Fruit fly (Drosophila melanogaster) whole organism, prepupa: ENCODE measurements around the gene CG42819.

Experiments
- Blimp-1 ChIP-seq: fragments of 200-800 bp; sonication (Bioruptor generic); optimal IDR thresholded peaks from 3 replicates; lab custom pipeline; 2017; ENCODE audit warnings: missing biosample characterization, missing genetic modification characterization, mild to moderate bottlenecking, moderate library complexity, missing genetic modification reagents
- CG10631 ChIP-seq: fragments of 200-800 bp; sonication (Bioruptor generic); optimal IDR thresholded peaks from 2 replicates; lab custom pipeline; 2016; ENCODE audit warnings: missing biosample characterization, missing genetic modification characterization
- CG10669 ChIP-seq: fragments of 200-800 bp; sonication (Bioruptor generic); optimal IDR thresholded peaks from 3 replicates; lab custom pipeline; 2018; ENCODE audit warnings: missing biosample characterization, mild to moderate bottlenecking, missing genetic modification characterization, moderate library complexity
- CG11294 ChIP-seq: fragments of 200-800 bp; sonication (Bioruptor generic); IDR thresholded peaks from 2 replicates; pipeline ENCODE4 v1.3.6; 2022; ENCODE audit warnings: missing biosample characterization, missing genetic modification characterization
- CG11762 ChIP-seq: fragments of 200-800 bp; sonication (Bioruptor generic); optimal IDR thresholded peaks from 3 replicates; lab custom pipeline; 2016; ENCODE audit warnings: missing biosample characterization, missing genetic modification characterization; ENCODE audit not compliant: insufficient read depth
- CG11902 ChIP-seq: fragments of 200-800 bp; sonication (Bioruptor generic); optimal IDR thresholded peaks from 3 replicates; lab custom pipeline; 2016; ENCODE audit warnings: missing biosample characterization, missing genetic modification characterization
- CG1621 ChIP-seq: fragments of 200-800 bp; sonication (Bioruptor generic); optimal IDR thresholded peaks from 3 replicates; lab custom pipeline; 2018; ENCODE audit warnings: missing biosample characterization, mild to moderate bottlenecking, missing genetic modification characterization
- CG31627 ChIP-seq: fragments of 200-800 bp; sonication (Bioruptor generic); optimal IDR thresholded peaks from 3 replicates; lab custom pipeline; 2016; ENCODE audit warnings: missing biosample characterization, missing genetic modification characterization
- CG32006 ChIP-seq: fragments of 200-800 bp; sonication (Bioruptor generic); optimal IDR thresholded peaks from 3 replicates; lab custom pipeline; 2017; ENCODE audit warnings: missing biosample characterization, mild to moderate bottlenecking, missing genetic modification characterization
- CG34406 ChIP-seq: fragments of 200-800 bp; sonication (Bioruptor generic); optimal IDR thresholded peaks from 3 replicates; lab custom pipeline; 2016; ENCODE audit warnings: missing biosample characterization, missing genetic modification characterization
- CG3919 ChIP-seq: fragments of 200-800 bp; sonication (Bioruptor generic); optimal IDR thresholded peaks from 3 replicates; lab custom pipeline; 2016; ENCODE audit warnings: missing biosample characterization, missing genetic modification characterization
- CG4318 ChIP-seq: fragments of 200-800 bp; sonication (Bioruptor generic); optimal IDR thresholded peaks from 3 replicates; lab custom pipeline; 2017; ENCODE audit warnings: missing biosample characterization, mild to moderate bottlenecking, missing genetic modification characterization
- CG6163 ChIP-seq: fragments of 200-800 bp; sonication (Bioruptor generic); IDR thresholded peaks from 3 replicates; pipeline ENCODE4 v1.3.6; 2022; ENCODE audit warnings: missing biosample characterization, missing genetic modification characterization
- CG6276 ChIP-seq: fragments of 200-800 bp; sonication (Bioruptor generic); optimal IDR thresholded peaks from 2 replicates; lab custom pipeline; 2017; ENCODE audit warnings: missing biosample characterization, mild to moderate bottlenecking, missing genetic modification characterization
- CG6792 ChIP-seq: fragments of 200-800 bp; sonication (Bioruptor generic); optimal IDR thresholded peaks from 3 replicates; lab custom pipeline; 2016; ENCODE audit warnings: missing biosample characterization, missing genetic modification characterization
- CG6808 ChIP-seq: fragments of 200-800 bp; sonication (Bioruptor generic); optimal IDR thresholded peaks from 3 replicates; lab custom pipeline; 2017; ENCODE audit warnings: missing biosample characterization, missing genetic modification characterization, mild to moderate bottlenecking, moderate library complexity, missing genetic modification reagents
- CG8119 ChIP-seq: fragments of 200-800 bp; sonication (Bioruptor generic); IDR thresholded peaks from 3 replicates; pipeline ENCODE4 v1.3.6; 2022; ENCODE audit warnings: missing biosample characterization, missing genetic modification characterization
- CG8632 ChIP-seq: fragments of 200-800 bp; sonication (Bioruptor generic); optimal IDR thresholded peaks from 3 replicates; lab custom pipeline; 2016; ENCODE audit warnings: missing biosample characterization, missing genetic modification characterization
- CG9139 ChIP-seq: fragments of 200-800 bp; sonication (Bioruptor generic); optimal IDR thresholded peaks from 3 replicates; lab custom pipeline; 2017; ENCODE audit warnings: missing biosample characterization, mild to moderate bottlenecking, missing genetic modification characterization
- Eip75B ChIP-seq: fragments of 200-800 bp; sonication (Bioruptor generic); optimal IDR thresholded peaks from 3 replicates; lab custom pipeline; 2016; ENCODE audit warnings: missing biosample characterization, missing genetic modification characterization
- Eip78C ChIP-seq: fragments of 200-800 bp; sonication (Bioruptor generic); peaks from one replicate; lab custom pipeline; 2016; ENCODE audit warnings: missing biosample characterization, missing genetic modification characterization
- Eip93F ChIP-seq: fragments of 200-800 bp; sonication (Bioruptor generic); optimal IDR thresholded peaks from 2 replicates; lab custom pipeline; 2016; ENCODE audit warnings: missing biosample characterization, mild to moderate bottlenecking, missing genetic modification characterization
- Ets96B ChIP-seq: fragments of 200-800 bp; optimal IDR thresholded peaks from 2 replicates; lab custom pipeline; 2019; ENCODE audit warnings: missing biosample characterization, mild to moderate bottlenecking, missing genetic modification characterization, moderate library complexity
- Gug ChIP-seq: fragments of 200-800 bp; sonication (Bioruptor generic); IDR thresholded peaks from 2 replicates; pipeline ENCODE4 v1.3.6; 2022; ENCODE audit warnings: missing biosample characterization, missing genetic modification characterization
- Hr38 ChIP-seq: sonication (Bioruptor generic); optimal IDR thresholded peaks from 2 replicates; lab custom pipeline; 2016; ENCODE audit warnings: missing biosample characterization, missing genetic modification characterization
- Hr39 ChIP-seq: fragments of 200-800 bp; sonication (Bioruptor generic); optimal IDR thresholded peaks from 2 replicates; lab custom pipeline; 2016; ENCODE audit warnings: missing biosample characterization, missing genetic modification characterization
- Lpt ChIP-seq: fragments of 200-800 bp; sonication (Bioruptor generic); optimal IDR thresholded peaks from 3 replicates; lab custom pipeline; 2016; ENCODE audit warnings: missing biosample characterization, missing genetic modification characterization
- OdsH ChIP-seq: fragments of 200-800 bp; sonication (Bioruptor generic); optimal IDR thresholded peaks from 3 replicates; lab custom pipeline; 2016; ENCODE audit warnings: missing biosample characterization, missing genetic modification characterization
- Sox102F ChIP-seq: fragments of 200-800 bp; sonication (Bioruptor generic); optimal IDR thresholded peaks from 2 replicates; lab custom pipeline; 2016; ENCODE audit warnings: missing biosample characterization, mild to moderate bottlenecking, missing genetic modification characterization
- Sox14 ChIP-seq: fragments of 200-800 bp; sonication (Bioruptor generic); optimal IDR thresholded peaks from 3 replicates; lab custom pipeline; 2016; ENCODE audit warnings: missing biosample characterization, missing genetic modification characterization
- Sox15 ChIP-seq: fragments of 200-800 bp; sonication (Bioruptor generic); optimal IDR thresholded peaks from 3 replicates; lab custom pipeline; 2016; ENCODE audit warnings: missing biosample characterization, missing genetic modification characterization
- achi ChIP-seq: fragments of 200-800 bp; sonication (Bioruptor generic); optimal IDR thresholded peaks from 3 replicates; lab custom pipeline; 2016; ENCODE audit warnings: missing biosample characterization, missing genetic modification characterization
- acj6 ChIP-seq: fragments of 200-800 bp; sonication (Bioruptor generic); optimal IDR thresholded peaks from 3 replicates; lab custom pipeline; 2016; ENCODE audit warnings: missing biosample characterization, missing genetic modification characterization
- dac ChIP-seq: fragments of 200-800 bp; sonication (Bioruptor generic); optimal IDR thresholded peaks from 2 replicates; lab custom pipeline; 2017; ENCODE audit warnings: missing biosample characterization, mild to moderate bottlenecking, missing genetic modification characterization
- dsx ChIP-seq: fragments of 200-800 bp; optimal IDR thresholded peaks from 3 replicates; lab custom pipeline; 2019; ENCODE audit warnings: missing biosample characterization, mild to moderate bottlenecking, missing genetic modification characterization, moderate library complexity; ENCODE audit not compliant: poor library complexity, severe bottlenecking
- eg ChIP-seq: fragments of 200-800 bp; sonication (Bioruptor generic); IDR thresholded peaks from 3 replicates; pipeline ENCODE4 v1.3.6; 2022; ENCODE audit warnings: missing biosample characterization, missing genetic modification characterization
- esn ChIP-seq: fragments of 200-800 bp; sonication (Bioruptor generic); optimal IDR thresholded peaks from 2 replicates; lab custom pipeline; 2016; ENCODE audit warnings: missing biosample characterization, mild to moderate bottlenecking, missing genetic modification characterization, moderate library complexity
- fd59A ChIP-seq: fragments of 200-800 bp; sonication (Bioruptor generic); optimal IDR thresholded peaks from 2 replicates; lab custom pipeline; 2017; ENCODE audit warnings: missing biosample characterization, mild to moderate bottlenecking, missing genetic modification characterization, missing genetic modification reagents
- fd85E ChIP-seq: fragments of 200-800 bp; sonication (Bioruptor generic); optimal IDR thresholded peaks from 3 replicates; lab custom pipeline; 2016; ENCODE audit warnings: missing biosample characterization, missing genetic modification characterization
- lz ChIP-seq: fragments of 200-800 bp; sonication (Bioruptor generic); optimal IDR thresholded peaks from 3 replicates; lab custom pipeline; 2016; ENCODE audit warnings: missing biosample characterization, missing genetic modification characterization
- net ChIP-seq: fragments of 200-800 bp; sonication (Bioruptor generic); optimal IDR thresholded peaks from 3 replicates; lab custom pipeline; 2016; ENCODE audit warnings: missing biosample characterization, missing genetic modification characterization
- pdm3 ChIP-seq: fragments of 200-800 bp; sonication (Bioruptor generic); optimal IDR thresholded peaks from 3 replicates; lab custom pipeline; 2016; ENCODE audit warnings: missing biosample characterization, missing genetic modification characterization
- salr ChIP-seq, 2 experiments: fragments of 200-800 bp; sonication (Bioruptor generic); optimal IDR thresholded peaks; 3 replicates each; lab custom pipeline; 2016 to 2018; ENCODE audit warnings: missing biosample characterization in 2 of 2, missing genetic modification characterization in 2 of 2, mild to moderate bottlenecking in 1 of 2
- spab ChIP-seq: fragments of 200-800 bp; sonication (Bioruptor generic); optimal IDR thresholded peaks from 2 replicates; lab custom pipeline; 2017; ENCODE audit warnings: missing biosample characterization, mild to moderate bottlenecking, missing genetic modification characterization, missing genetic modification reagents
- ss ChIP-seq, 2 experiments: fragments of 200-800 bp; sonication (Bioruptor generic); optimal IDR thresholded peaks; 2 replicates in 1 of 2; 3 replicates in 1 of 2; lab custom pipeline; 2017 to 2018; ENCODE audit warnings: mild to moderate bottlenecking in 2 of 2, missing biosample characterization in 2 of 2, missing genetic modification characterization in 2 of 2, moderate library complexity in 1 of 2
- svp ChIP-seq: fragments of 200-800 bp; sonication (Bioruptor generic); peaks from one replicate; lab custom pipeline; 2016; ENCODE audit warnings: missing biosample characterization, missing genetic modification characterization
- topi ChIP-seq: fragments of 200-800 bp; sonication (Bioruptor generic); optimal IDR thresholded peaks from 3 replicates; lab custom pipeline; 2016; ENCODE audit warnings: missing biosample characterization, missing genetic modification characterization

The CG42819 gene

dm6 chr2L:8382646-8383045 is 6.5 kb downstream of the CG42819 start, which contains the start of the genes CG13392 and Rcd4 (continued):
- TF ChIP-seq net = peak; percentile 52
- peak; percentile 60 for TF ChIP-seq acj6 (GFP tag; lab: Kevin White, UChicago)
- no peak for TF ChIP-seq fd59A (GFP tag; lab: Kevin White, UChicago)
- peak; percentile 62 for TF ChIP-seq Sox14 (GFP tag; lab: Kevin White, UChicago)
- TF ChIP-seq esn = peak; percentile 77
- TF ChIP-seq svp (GFP tag; lab: Kevin White, UChicago) = peak; percentile 47
- peak; percentile 66 for TF ChIP-seq Hr39 (GFP tag; lab: Kevin White, UChicago)
- peak; percentile 3 for TF ChIP-seq Lpt (GFP tag; lab: Kevin White, UChicago)
- TF ChIP-seq CG31627 = peak; percentile 80
- TF ChIP-seq ss (GFP tag; optimal IDR thresholded peaks at IDR 0.05; lab: Kevin White, UChicago) = peak in 1 of 2 experiments; percentile 26
- TF ChIP-seq CG1621 (tag; lab: Kevin White, UChicago) = peak; percentile 70
- peak; percentile 39 for TF ChIP-seq CG11902
- TF ChIP-seq CG9139 (GFP tag; lab: Kevin White, UChicago) = no peak
- TF ChIP-seq dac (GFP tag; lab: Kevin White, UChicago) = no peak
- peak; percentile 64 for TF ChIP-seq eg (GFP tag; lab: Robert Waterston, UW)
- no peak for TF ChIP-seq CG6276 (GFP tag; lab: Kevin White, UChicago)
- peak; percentile 80 for TF ChIP-seq achi (GFP tag; lab: Kevin White, UChicago)
- peak; percentile 21 for TF ChIP-seq CG11762 (GFP tag; lab: Kevin White, UChicago)
- TF ChIP-seq spab = no peak
- TF ChIP-seq dsx (GFP tag; lab: Kevin White, UChicago) = peak; percentile 30
- peak; percentile 15 to 36 for TF ChIP-seq salr (GFP tag; optimal IDR thresholded peaks at IDR 0.05; lab: Kevin White, UChicago)
- TF ChIP-seq Eip78C = peak; percentile 78
- TF ChIP-seq Sox15 (GFP tag; lab: Kevin White, UChicago) = no peak
- TF ChIP-seq CG10631 = peak; percentile 62
- TF ChIP-seq, all 60 proteins: peak for 44

dm6 chr2L:8381508-8382036 is 7.6 kb downstream of the CG42819 start, which contains the start of gene AlaRS:
AlaRS (minus strand) TSS chr2L:8381764.
- TF ChIP-seq Sox14 (GFP tag; lab: Kevin White, UChicago) (peak; percentile 45), CG11294 (GFP tag; lab: Robert Waterston, UW) (no peak), CG10669 (GFP tag; lab: Kevin White, UChicago) (no peak), Eip78C (peak; percentile 79), OdsH (GFP tag; lab: Kevin White, UChicago) (peak; percentile 59), Eip75B (peak; percentile 38), Hr39 (GFP tag; lab: Kevin White, UChicago) (peak; percentile 32), CG11762 (GFP tag; lab: Kevin White, UChicago) (no peak), CG32006 (GFP tag; lab: Kevin White, UChicago) (peak; percentile 14), CG1621 (tag; lab: Kevin White, UChicago) (no peak), CG8632 (GFP tag; lab: Kevin White, UChicago) (peak; percentile 2), CG6792 (GFP tag; lab: Kevin White, UChicago) (peak; percentile 16), CG9139 (GFP tag; lab: Kevin White, UChicago) (peak; percentile 6), CG34406 (GFP tag; lab: Kevin White, UChicago) (peak; percentile 29), eg (GFP tag; lab: Robert Waterston, UW) (0 out of 3 replicates have a peak, but pooled peaks have one; percentile 48), acj6 (GFP tag; lab: Kevin White, UChicago) (peak; percentile 37), fd85E (peak; percentile 9), CG3919 (GFP tag; lab: Kevin White, UChicago) (peak; percentile 48), fd59A (GFP tag; lab: Kevin White, UChicago) (no peak), spab (no peak), Ets96B (peak; percentile 1), CG4318 (GFP tag; lab: Kevin White, UChicago) (no peak), Hr38 (GFP tag; lab: Kevin White, UChicago) (no peak), CG6808 (peak; percentile 15), CG6163 (GFP tag; lab: Robert Waterston, UW) (peak; percentile 37; the same call in 1 of the 3 replicates), topi (peak; percentile 44), CG31627 (peak; percentile 19), Blimp-1 (GFP tag; lab: Kevin White, UChicago) (peak; percentile 64), esn (peak; percentile 63), dsx (GFP tag; lab: Kevin White, UChicago) (peak; percentile 46), Eip93F (GFP tag; lab: Kevin White, UChicago) (peak; percentile 9), lz (GFP tag; lab: Kevin White, UChicago) (peak; percentile 38), Gug (GFP tag; lab: Robert Waterston, UW) (no peak), svp (GFP tag; lab: Kevin White, UChicago) (peak; percentile 69), CG8119 (GFP tag; lab: Robert Waterston, UW) (peak; percentile 45; the same call in 1 of the 3 replicates), pdm3 (peak; percentile 42), Sox102F (GFP tag; lab: Kevin White, UChicago) (peak; percentile 52)
